Worm (Caenorhabditis elegans) whole organism, L2 larva: ENCODE measurements around the gene F59G1.4.

Experiments used
- C34F6.9 ChIP-seq: fragments of 150-350 bp; optimal IDR thresholded peaks from 2 replicates; lab custom pipeline; 2014; ENCODE audit warnings: missing biosample characterization, missing genetic modification characterization
- F13H6.1 ChIP-seq: sonication (generic microtip); optimal IDR thresholded peaks from 2 replicates; lab custom pipeline; 2016; ENCODE audit warnings: missing genetic modification characterization, missing compliant biosample characterization
- R02D3.7 ChIP-seq: fragments of 150-350 bp; optimal IDR thresholded peaks from 2 replicates; lab custom pipeline; 2014; ENCODE audit warnings: missing biosample characterization, missing genetic modification characterization
- Y55F3AM.14 ChIP-seq: fragments of 200-800 bp; sonication (Bioruptor generic); optimal IDR thresholded peaks from 2 replicates; lab custom pipeline; 2018; ENCODE audit warnings: mild to moderate bottlenecking, missing genetic modification characterization, missing compliant biosample characterization
- ZK546.5 ChIP-seq: sonication (generic microtip); optimal IDR thresholded peaks from 2 replicates; lab custom pipeline; 2017; ENCODE audit warnings: missing biosample characterization, missing genetic modification characterization
- alr-1 ChIP-seq: fragments of 150-350 bp; optimal IDR thresholded peaks from 2 replicates; lab custom pipeline; 2014; ENCODE audit warnings: missing biosample characterization, missing genetic modification characterization
- aly-2 ChIP-seq: fragments of 150-350 bp; optimal IDR thresholded peaks from 2 replicates; lab custom pipeline; 2014; ENCODE audit warnings: missing biosample characterization, missing genetic modification characterization
- ama-1 ChIP-seq: fragments of 150-350 bp; optimal IDR thresholded peaks from 2 replicates; lab custom pipeline; 2018; ENCODE audit warnings: inconsistent platforms
- blmp-1 ChIP-seq: sonication (generic microtip); optimal IDR thresholded peaks from 2 replicates; lab custom pipeline; 2017; ENCODE audit warnings: missing genetic modification characterization, mild to moderate bottlenecking, missing compliant biosample characterization, antibody characterized with exemption, moderate library complexity; ENCODE audit not compliant: insufficient read depth
- ceh-16 ChIP-seq: fragments of 150-350 bp; optimal IDR thresholded peaks from 2 replicates; lab custom pipeline; 2014; ENCODE audit warnings: missing biosample characterization, missing genetic modification characterization
- ceh-82 ChIP-seq: fragments of 150-350 bp; optimal IDR thresholded peaks from 2 replicates; lab custom pipeline; 2014; ENCODE audit warnings: missing biosample characterization, missing genetic modification characterization
- crh-2 ChIP-seq: sonication (generic microtip); optimal IDR thresholded peaks from 2 replicates; lab custom pipeline; 2017; ENCODE audit warnings: missing biosample characterization, missing genetic modification characterization
- dmd-4 ChIP-seq: sonication (generic microtip); optimal IDR thresholded peaks from 2 replicates; lab custom pipeline; 2017; ENCODE audit warnings: missing biosample characterization, missing genetic modification characterization
- egl-27 ChIP-seq: sonication (generic microtip); optimal IDR thresholded peaks from 3 replicates; lab custom pipeline; 2017; ENCODE audit warnings: missing biosample characterization, missing genetic modification reagents, missing genetic modification characterization
- elt-1 ChIP-seq: fragments of 150-350 bp; optimal IDR thresholded peaks from 2 replicates; lab custom pipeline; 2014; ENCODE audit warnings: missing biosample characterization, missing genetic modification characterization
- elt-3 ChIP-seq: sonication (generic microtip); optimal IDR thresholded peaks from 2 replicates; lab custom pipeline; 2017; ENCODE audit warnings: missing biosample characterization, missing genetic modification characterization
- fos-1 ChIP-seq: fragments of 150-350 bp; optimal IDR thresholded peaks from 2 replicates; lab custom pipeline; 2014; ENCODE audit warnings: missing biosample characterization, missing genetic modification characterization
- gmeb-1 ChIP-seq: fragments of 150-350 bp; optimal IDR thresholded peaks from 2 replicates; lab custom pipeline; 2014; ENCODE audit warnings: missing biosample characterization, missing genetic modification characterization
- lin-11 ChIP-seq: fragments of 150-350 bp; sonication (generic microtip); optimal IDR thresholded peaks from 2 replicates; lab custom pipeline; 2014; ENCODE audit warnings: missing biosample characterization, missing genetic modification characterization, inconsistent platforms, mixed read lengths
- lin-13 ChIP-seq: fragments of 150-350 bp; optimal IDR thresholded peaks from 2 replicates; lab custom pipeline; 2014; ENCODE audit warnings: missing biosample characterization, missing genetic modification reagents, missing genetic modification characterization
- lin-39 ChIP-seq: fragments of 150-350 bp; optimal IDR thresholded peaks from 2 replicates; lab custom pipeline; 2014; ENCODE audit warnings: missing biosample characterization, missing genetic modification reagents, missing genetic modification characterization
- lsy-2 ChIP-seq, 2 experiments: fragments of 150-350 bp in 1 of 2; sonication (generic microtip) in 1 of 2; optimal IDR thresholded peaks; 2 replicates each; lab custom pipeline; 2014 to 2017; ENCODE audit warnings: missing biosample characterization in 2 of 2, missing genetic modification characterization in 2 of 2
- mab-5 ChIP-seq: fragments of 150-350 bp; optimal IDR thresholded peaks from 2 replicates; lab custom pipeline; 2014; ENCODE audit warnings: missing biosample characterization, missing genetic modification characterization
- mbf-1 ChIP-seq: sonication (generic microtip); optimal IDR thresholded peaks from 2 replicates; lab custom pipeline; 2017; ENCODE audit warnings: missing biosample characterization, missing genetic modification characterization
- mdl-1 ChIP-seq, 2 experiments: fragments of 150-350 bp in 1 of 2; sonication (generic microtip) in 1 of 2; optimal IDR thresholded peaks; 2 replicates each; lab custom pipeline; 2017; ENCODE audit warnings: missing biosample characterization in 2 of 2, missing genetic modification characterization in 2 of 2
- nhr-10 ChIP-seq: sonication (generic microtip); optimal IDR thresholded peaks from 2 replicates; lab custom pipeline; 2017; ENCODE audit warnings: missing biosample characterization, missing genetic modification characterization
- nhr-11 ChIP-seq: fragments of 150-350 bp; optimal IDR thresholded peaks from 2 replicates; lab custom pipeline; 2014; ENCODE audit warnings: missing biosample characterization, missing genetic modification characterization
- nhr-12 ChIP-seq: fragments of 150-350 bp; optimal IDR thresholded peaks from 2 replicates; lab custom pipeline; 2014; ENCODE audit warnings: missing biosample characterization, missing genetic modification characterization
- nhr-129 ChIP-seq: fragments of 150-350 bp; optimal IDR thresholded peaks from 2 replicates; lab custom pipeline; 2014; ENCODE audit warnings: missing biosample characterization, missing genetic modification characterization
- nhr-21 ChIP-seq: fragments of 150-350 bp; optimal IDR thresholded peaks from 2 replicates; lab custom pipeline; 2014; ENCODE audit warnings: missing biosample characterization, missing genetic modification characterization
- nhr-23 ChIP-seq: fragments of 150-350 bp; optimal IDR thresholded peaks from 2 replicates; lab custom pipeline; 2014; ENCODE audit warnings: missing biosample characterization, missing genetic modification reagents, missing genetic modification characterization
- nhr-237 ChIP-seq: fragments of 150-350 bp; optimal IDR thresholded peaks from 2 replicates; lab custom pipeline; 2014; ENCODE audit warnings: missing biosample characterization, missing genetic modification characterization
- nhr-25 ChIP-seq: fragments of 150-350 bp; sonication (generic microtip); optimal IDR thresholded peaks from 3 replicates; lab custom pipeline; 2014; ENCODE audit warnings: missing biosample characterization, missing genetic modification characterization
- nhr-6 ChIP-seq: fragments of 150-350 bp; optimal IDR thresholded peaks from 2 replicates; lab custom pipeline; 2014; ENCODE audit warnings: missing biosample characterization, missing genetic modification characterization
- nhr-77 ChIP-seq: fragments of 150-350 bp; optimal IDR thresholded peaks from 2 replicates; lab custom pipeline; 2014; ENCODE audit warnings: missing biosample characterization, missing genetic modification characterization
- peb-1 ChIP-seq: fragments of 150-350 bp; optimal IDR thresholded peaks from 2 replicates; lab custom pipeline; 2014; ENCODE audit warnings: missing biosample characterization, missing genetic modification characterization
- sem-4 ChIP-seq: fragments of 150-350 bp; optimal IDR thresholded peaks from 2 replicates; lab custom pipeline; 2014; ENCODE audit warnings: missing biosample characterization, missing genetic modification reagents, missing genetic modification characterization
- skn-1 ChIP-seq: sonication (generic microtip); optimal IDR thresholded peaks from 2 replicates; lab custom pipeline; 2017; ENCODE audit warnings: missing biosample characterization, missing genetic modification characterization
- sma-3 ChIP-seq: sonication (generic microtip); optimal IDR thresholded peaks from 2 replicates; lab custom pipeline; 2016; ENCODE audit warnings: missing genetic modification reagents, missing genetic modification characterization, missing compliant biosample characterization
- sma-9 ChIP-seq, 2 experiments: fragments of 150-350 bp in 1 of 2; sonication (generic microtip) in 1 of 2; optimal IDR thresholded peaks; 2 replicates each; lab custom pipeline; 2014 to 2016; ENCODE audit warnings: missing genetic modification characterization in 2 of 2, mild to moderate bottlenecking in 1 of 2, missing biosample characterization in 1 of 2, missing compliant biosample characterization in 1 of 2, missing genetic modification reagents in 1 of 2, moderate library complexity in 1 of 2
- snpc-4 ChIP-seq: fragments of 150-350 bp; optimal IDR thresholded peaks from 2 replicates; lab custom pipeline; 2014; ENCODE audit warnings: missing biosample characterization, missing genetic modification characterization
- unc-39 ChIP-seq: fragments of 150-350 bp; optimal IDR thresholded peaks from 2 replicates; lab custom pipeline; 2014; ENCODE audit warnings: missing biosample characterization, missing genetic modification characterization
- unc-55 ChIP-seq: fragments of 150-350 bp; sonication (generic microtip); optimal IDR thresholded peaks from 3 replicates; lab custom pipeline; 2014; ENCODE audit warnings: missing biosample characterization, missing genetic modification reagents, missing genetic modification characterization
- unc-62 ChIP-seq: fragments of 150-350 bp; optimal IDR thresholded peaks from 2 replicates; lab custom pipeline; 2014; ENCODE audit warnings: missing biosample characterization, missing genetic modification reagents, missing genetic modification characterization
- zag-1 ChIP-seq: fragments of 150-350 bp; optimal IDR thresholded peaks from 2 replicates; lab custom pipeline; 2014; ENCODE audit warnings: missing biosample characterization, missing genetic modification characterization
- ztf-1 ChIP-seq: fragments of 200-800 bp; sonication (Bioruptor generic); conservative IDR thresholded peaks from 2 replicates; pipeline ENCODE4 v1.3.6; 2022; ENCODE audit warnings: missing genetic modification characterization, missing compliant biosample characterization
- ztf-11 ChIP-seq: sonication (generic microtip); optimal IDR thresholded peaks from 2 replicates; lab custom pipeline; 2017; ENCODE audit warnings: missing biosample characterization, missing genetic modification characterization
- ztf-4 ChIP-seq: fragments of 150-350 bp; optimal IDR thresholded peaks from 2 replicates; lab custom pipeline; 2014; ENCODE audit warnings: missing biosample characterization, missing genetic modification characterization

Gene F59G1.4

DNA sequence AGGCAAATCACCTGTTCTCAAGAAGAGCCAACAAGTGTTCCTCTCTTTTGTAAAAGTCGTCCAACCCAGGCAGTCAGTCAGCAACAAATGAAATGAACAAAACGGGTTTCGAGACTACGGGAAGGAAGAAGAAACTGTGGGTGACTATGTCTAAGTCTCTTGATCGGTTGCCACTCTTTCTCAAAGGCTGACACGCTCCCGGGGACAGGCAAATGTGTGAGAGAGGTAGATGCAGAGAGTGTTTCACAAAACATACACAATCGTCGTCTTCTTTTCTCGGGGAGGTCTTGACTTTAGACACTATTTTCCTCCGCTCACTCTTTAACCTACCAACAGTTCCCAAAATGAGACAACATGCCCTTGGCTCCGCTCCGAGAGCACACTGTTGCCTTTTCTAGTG is 35.1 kb downstream of the F59G1.4 start (continued):
- no peak for TF ChIP-seq ztf-11 (tag; lab: Kevin White, UChicago)
- TF ChIP-seq mdl-1 (tag; optimal IDR thresholded peaks at IDR 0.05; lab: Kevin White, UChicago): no peak
- no peak for TF ChIP-seq R02D3.7 (tag; lab: Kevin White, UChicago)
- TF ChIP-seq lin-39 (tag; lab: Kevin White, UChicago): no peak
- TF ChIP-seq unc-62 (GFP tag; lab: Kevin White, UChicago): no peak
- peak; percentile 51 for TF ChIP-seq crh-2
- TF ChIP-seq C34F6.9: no peak

DNA sequence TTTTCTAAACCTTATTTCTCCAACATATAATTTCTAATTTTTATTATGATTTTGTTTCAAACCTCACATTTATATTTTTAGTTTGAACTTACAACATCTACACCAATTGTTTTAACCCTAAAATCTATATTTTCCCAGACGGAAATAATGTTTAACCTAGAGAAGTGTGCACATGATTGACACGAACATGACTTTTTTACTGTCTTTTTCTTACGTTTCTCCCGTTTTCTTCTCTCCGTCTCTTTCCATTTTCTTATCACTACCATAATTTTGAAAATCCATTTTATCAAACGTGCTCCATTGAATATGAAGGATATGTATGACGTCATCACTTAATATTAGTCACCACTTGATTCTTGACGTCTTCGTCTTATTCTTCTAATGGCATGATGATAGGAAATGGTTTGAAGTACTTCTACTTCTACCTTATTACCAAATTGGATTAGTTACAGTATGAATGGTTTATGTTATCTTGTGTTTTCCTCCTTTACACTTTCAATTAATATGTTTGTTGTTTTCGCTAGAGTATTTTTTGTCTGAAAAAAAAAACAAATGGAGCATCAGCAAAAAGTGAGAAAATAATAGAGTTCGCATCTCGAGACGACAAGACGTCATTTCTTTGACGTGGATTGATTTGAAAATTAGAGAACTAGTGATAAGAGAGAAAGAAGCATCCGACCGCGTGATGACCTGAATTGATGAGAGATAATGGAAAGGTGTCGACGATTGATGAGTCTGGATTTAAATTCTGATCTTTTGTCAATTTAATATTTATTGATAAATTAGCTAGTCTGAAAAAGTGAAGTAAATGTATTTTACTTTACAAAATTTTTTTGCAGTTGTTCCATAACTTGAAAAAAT is 36.2 kb downstream of the F59G1.4 start:
- TF ChIP-seq nhr-21 (peak; percentile 45), gmeb-1 (tag; lab: Kevin White, UChicago) (peak; percentile 44), ztf-11 (tag; lab: Kevin White, UChicago) (no peak), nhr-129 (tag; lab: Kevin White, UChicago) (peak; percentile 61), nhr-11 (tag; lab: Kevin White, UChicago) (no peak), alr-1 (no peak), ceh-16 (tag; lab: Kevin White, UChicago) (no peak), lin-13 (GFP tag; lab: Kevin White, UChicago) (no peak), nhr-6 (tag; lab: Kevin White, UChicago) (peak; percentile 22), elt-3 (tag; lab: Kevin White, UChicago) (no peak), ZK546.5 (tag; lab: Kevin White, UChicago) (no peak), dmd-4 (tag; lab: Kevin White, UChicago) (no peak), aly-2 (tag; lab: Kevin White, UChicago) (no peak), egl-27 (tag; lab: Kevin White, UChicago) (no peak), snpc-4 (tag; lab: Kevin White, UChicago) (no peak), ztf-1 (GFP tag; lab: Robert Waterston, UW) (no peak), peb-1 (tag; lab: Kevin White, UChicago) (no peak), unc-55 (GFP tag; lab: Kevin White, UChicago) (no peak), blmp-1 (tag; lab: Kevin White, UChicago) (no peak), lsy-2 (tag; optimal IDR thresholded peaks at IDR 0.05; lab: Kevin White, UChicago) (peak in 1 of 2 experiments; percentile 66), ztf-4 (tag; lab: Kevin White, UChicago) (no peak), unc-39 (tag; lab: Kevin White, UChicago) (no peak), crh-2 (peak; percentile 91), fos-1 (tag; lab: Kevin White, UChicago) (peak; percentile 83), nhr-12 (no peak), nhr-25 (no peak), mdl-1 (tag; optimal IDR thresholded peaks at IDR 0.05; lab: Kevin White, UChicago) (no peak), nhr-23 (tag; lab: Kevin White, UChicago) (no peak), C34F6.9 (peak; percentile 61), sma-3 (GFP tag; lab: Kevin White, UChicago) (no peak), elt-1 (tag; lab: Kevin White, UChicago) (no peak), ama-1 (lab: Kevin White, UChicago) (no peak), ceh-82 (no peak), lin-11 (tag; lab: Kevin White, UChicago) (no peak), lin-39 (tag; lab: Kevin White, UChicago) (no peak), sma-9 (GFP tag; optimal IDR thresholded peaks at IDR 0.05; lab: Kevin White, UChicago) (peak; percentile 88), sma-9 (tag; optimal IDR thresholded peaks at IDR 0.05; lab: Kevin White, UChicago) (no peak), R02D3.7 (tag; lab: Kevin White, UChicago) (no peak), mab-5 (peak; percentile 21), nhr-77 (tag; lab: Kevin White, UChicago) (no peak), sem-4 (tag; lab: Kevin White, UChicago) (no peak), unc-62 (GFP tag; lab: Kevin White, UChicago) (peak; percentile 12), zag-1 (tag; lab: Kevin White, UChicago) (no peak), skn-1 (tag; lab: Kevin White, UChicago) (no peak), nhr-237 (tag; lab: Kevin White, UChicago) (no peak), mbf-1 (tag; lab: Kevin White, UChicago) (no peak), F13H6.1 (peak; percentile 61), Y55F3AM.14 (GFP tag; lab: Kevin White, UChicago) (no peak), nhr-10 (tag; lab: Kevin White, UChicago) (no peak)
